Worm (Caenorhabditis elegans): ENCODE measurements around the gene pcrg-1.

pcrg-1 gene

DNA sequence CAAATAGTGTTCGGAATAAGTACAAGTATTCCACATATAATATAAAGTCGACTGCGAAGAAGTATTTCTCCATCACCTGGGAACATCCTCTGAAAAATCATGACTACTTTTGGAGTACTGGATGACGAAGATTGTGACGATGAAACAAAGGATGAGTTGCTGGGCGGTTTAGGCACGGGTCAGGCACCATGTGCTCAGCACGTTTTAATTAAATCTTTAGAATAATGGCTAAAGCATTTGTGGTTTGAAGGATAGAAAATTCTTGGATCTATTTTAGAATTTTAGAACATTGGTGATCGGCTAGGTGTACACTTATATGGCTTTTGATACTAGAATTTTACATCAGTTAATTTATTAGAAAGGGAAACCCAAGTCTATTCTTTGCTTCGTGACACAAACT lies 13.2 kb upstream of the pcrg-1 start, which contains the start of gene C27H5.6:
Gene C27H5.6, minus strand, starts transcription at position 101 of the 400 bp plus-strand sequence.
- TF ChIP-seq F13H6.1 (tag; optimal IDR thresholded peaks at IDR 0.05) = no peak
- no peak for TF ChIP-seq mdl-1 (tag; optimal IDR thresholded peaks at IDR 0.05)
- TF ChIP-seq unc-62 (GFP tag; optimal IDR thresholded peaks at IDR 0.05) = no peak
- no peak for TF ChIP-seq ztf-1 (GFP tag; conservative IDR thresholded peaks at IDR 0.05)
- TF ChIP-seq dmd-4 (tag; optimal IDR thresholded peaks at IDR 0.05) = no peak
- TF ChIP-seq snpc-4 (tag; optimal IDR thresholded peaks at IDR 0.05) = no peak
- TF ChIP-seq nhr-10 (tag; optimal IDR thresholded peaks at IDR 0.05) = no peak
- no peak for TF ChIP-seq zag-1 (tag; optimal IDR thresholded peaks at IDR 0.05)
- no peak for TF ChIP-seq lin-11 (tag; optimal IDR thresholded peaks at IDR 0.05)
- no peak for TF ChIP-seq ZK546.5 (tag; optimal IDR thresholded peaks at IDR 0.05)
- TF ChIP-seq elt-3 (tag; optimal IDR thresholded peaks at IDR 0.05) = no peak
- TF ChIP-seq mab-5 (tag; optimal IDR thresholded peaks at IDR 0.05) = no peak

DNA sequence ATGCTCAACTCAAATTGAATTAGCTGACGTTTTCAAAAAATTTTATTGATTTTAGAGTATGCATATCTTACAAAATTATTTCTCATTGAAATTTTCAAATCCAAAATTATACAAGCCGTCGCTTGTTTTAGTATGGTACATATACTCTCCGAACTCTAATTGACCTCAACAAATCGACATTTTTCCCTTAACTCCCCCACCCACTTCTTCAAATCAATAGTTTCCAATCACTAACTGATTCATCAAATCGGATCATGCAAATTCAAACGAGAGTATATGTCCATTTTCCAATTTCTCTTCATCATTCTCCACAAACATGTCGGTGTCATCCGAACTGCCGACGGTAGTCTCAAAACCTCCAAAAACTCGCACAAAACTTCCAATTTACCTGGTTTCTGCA lies 11.2 kb upstream of the pcrg-1 start, which contains the start of gene E04F6.4:
Gene E04F6.4, plus strand, starts transcription at position 301 of the 400 bp plus-strand sequence.
- TF ChIP-seq R02D3.7 (tag; optimal IDR thresholded peaks at IDR 0.05) = no peak
- no peak for TF ChIP-seq nhr-12 (tag; optimal IDR thresholded peaks at IDR 0.05)
- no peak for TF ChIP-seq C34F6.9 (tag; optimal IDR thresholded peaks at IDR 0.05)
- no peak for TF ChIP-seq crh-2 (tag; optimal IDR thresholded peaks at IDR 0.05)
- TF ChIP-seq lsy-2 (tag; optimal IDR thresholded peaks at IDR 0.05) = no peak
- no peak for TF ChIP-seq mbf-1 (tag; optimal IDR thresholded peaks at IDR 0.05)
- no peak for TF ChIP-seq fos-1 (tag; optimal IDR thresholded peaks at IDR 0.05)
- no peak for TF ChIP-seq nhr-6 (tag; optimal IDR thresholded peaks at IDR 0.05)
- TF ChIP-seq lin-11 (tag; optimal IDR thresholded peaks at IDR 0.05) = no peak
- no peak for TF ChIP-seq elt-1 (tag; optimal IDR thresholded peaks at IDR 0.05)
- no peak for TF ChIP-seq snpc-4 (tag; optimal IDR thresholded peaks at IDR 0.05)
- no peak for TF ChIP-seq ztf-1 (GFP tag; conservative IDR thresholded peaks at IDR 0.05)
- TF ChIP-seq sma-9 (GFP tag; optimal IDR thresholded peaks at IDR 0.05) = no peak
- TF ChIP-seq sma-9 (tag; optimal IDR thresholded peaks at IDR 0.05) = no peak
- no peak for TF ChIP-seq ama-1 (optimal IDR thresholded peaks at IDR 0.05)
- no peak for TF ChIP-seq nhr-77 (tag; optimal IDR thresholded peaks at IDR 0.05)
- no peak for TF ChIP-seq skn-1 (tag; optimal IDR thresholded peaks at IDR 0.05)
- TF ChIP-seq F13H6.1 (tag; optimal IDR thresholded peaks at IDR 0.05) = no peak
- no peak for TF ChIP-seq nhr-23 (tag; optimal IDR thresholded peaks at IDR 0.05)

DNA sequence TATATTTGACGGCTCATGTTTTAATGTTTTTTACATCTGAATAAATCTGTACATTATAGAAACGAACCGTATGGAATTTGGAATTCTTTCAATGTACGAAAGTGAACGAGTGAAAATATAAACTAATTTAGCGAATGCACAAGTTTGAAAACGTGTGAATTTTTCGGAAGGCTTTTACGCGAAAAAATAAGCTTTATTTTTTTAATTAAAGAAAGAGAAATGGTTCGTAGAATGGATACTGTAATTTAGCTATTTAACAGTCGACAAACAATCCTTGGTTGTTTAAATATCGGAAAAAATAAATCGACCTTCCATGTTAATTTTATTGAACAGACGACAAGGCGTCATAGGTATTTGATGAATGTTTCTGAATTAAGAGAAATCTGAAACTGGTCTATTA lies 4.8 kb upstream of the pcrg-1 start, which contains the start of gene acdh-12:
Gene acdh-12, minus strand, starts transcription at position 101 of the 400 bp plus-strand sequence.
- TF ChIP-seq nhr-129 (tag; optimal IDR thresholded peaks at IDR 0.05) = no peak

DNA sequence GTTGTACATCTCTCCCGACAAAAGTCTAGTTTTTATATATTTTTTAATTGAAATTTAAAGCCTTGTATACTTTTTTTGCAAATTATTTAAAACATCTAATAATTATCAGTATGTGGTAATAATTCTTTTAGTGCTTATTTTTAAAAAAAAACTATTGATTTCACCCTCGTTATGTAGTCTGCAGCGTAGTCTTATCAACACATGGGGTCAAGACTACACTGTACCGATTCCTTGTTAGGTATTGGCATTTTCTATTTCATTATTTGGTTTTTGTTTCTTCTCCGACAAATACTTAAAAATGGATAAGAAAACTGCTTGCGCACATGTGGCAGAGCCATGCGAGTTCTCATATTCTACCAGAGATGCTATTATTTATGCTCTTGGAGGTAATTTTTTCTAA lies 4.3 kb upstream of the pcrg-1 start, which contains the start of gene maoc-1:
Gene maoc-1, plus strand, starts transcription at position 237 of the 400 bp plus-strand sequence.
- TF ChIP-seq fos-1 (tag; optimal IDR thresholded peaks at IDR 0.05) = peak; percentile 25
- TF ChIP-seq sma-9 (GFP tag; optimal IDR thresholded peaks at IDR 0.05) = peak; percentile 13
- TF ChIP-seq sma-9 (tag; optimal IDR thresholded peaks at IDR 0.05) = no peak
- TF ChIP-seq R02D3.7 (tag; optimal IDR thresholded peaks at IDR 0.05) = no peak

DNA sequence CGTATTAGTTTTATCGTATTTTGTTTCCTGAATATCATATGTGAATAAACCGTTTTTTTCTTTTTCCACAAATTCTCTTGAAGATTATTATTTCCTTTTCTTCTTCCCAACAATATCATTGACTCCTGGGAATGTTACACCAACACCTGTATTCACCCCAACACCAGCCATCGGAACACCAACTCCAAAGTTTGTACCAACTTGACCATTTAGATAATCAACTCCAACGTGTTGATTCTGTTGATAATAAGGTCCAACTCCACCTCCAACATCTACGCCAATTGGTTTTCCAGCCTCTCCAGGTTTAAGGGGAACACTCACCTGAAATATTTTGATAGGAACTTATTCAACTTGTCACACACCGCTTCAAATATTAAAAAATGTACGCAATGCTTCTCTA lies 2.9 kb upstream of the pcrg-1 start:
- TF ChIP-seq crh-2 (tag; optimal IDR thresholded peaks at IDR 0.05) (peak; percentile 32), C34F6.9 (tag; optimal IDR thresholded peaks at IDR 0.05) (no peak), ztf-4 (tag; optimal IDR thresholded peaks at IDR 0.05) (no peak), unc-62 (GFP tag; optimal IDR thresholded peaks at IDR 0.05) (no peak)

DNA sequence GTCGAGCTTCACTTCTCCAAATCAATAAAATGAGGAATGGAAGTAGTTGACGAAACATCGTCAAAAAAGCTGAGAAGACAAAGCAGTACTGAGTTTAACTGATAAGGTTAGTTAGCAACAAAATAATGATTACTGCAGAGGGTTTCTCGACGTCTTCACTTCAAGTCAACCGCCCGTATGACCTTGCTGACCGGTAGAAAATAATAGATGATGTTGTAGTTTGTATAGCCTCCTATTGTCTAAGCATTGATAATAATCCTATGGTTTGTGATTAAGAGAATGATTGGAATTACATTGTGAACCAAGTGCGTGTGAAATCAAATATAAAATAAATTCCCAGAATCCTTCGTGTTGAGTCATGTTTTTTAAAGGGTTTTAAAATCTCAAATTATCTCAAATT lies 1.0 kb upstream of the pcrg-1 start, which contains the start of gene E04F6.6:
Gene E04F6.6, minus strand, starts transcription at position 258 of the 400 bp plus-strand sequence.
- TF ChIP-seq egl-27 (tag; optimal IDR thresholded peaks at IDR 0.05) (no peak), snpc-4 (tag; optimal IDR thresholded peaks at IDR 0.05) (no peak), crh-2 (tag; optimal IDR thresholded peaks at IDR 0.05) (no peak), elt-1 (tag; optimal IDR thresholded peaks at IDR 0.05) (no peak), gmeb-1 (tag; optimal IDR thresholded peaks at IDR 0.05) (no peak), ceh-82 (tag; optimal IDR thresholded peaks at IDR 0.05) (no peak), nhr-129 (tag; optimal IDR thresholded peaks at IDR 0.05) (no peak), lsy-2 (tag; optimal IDR thresholded peaks at IDR 0.05) (no peak), sma-3 (GFP tag; optimal IDR thresholded peaks at IDR 0.05) (no peak), nhr-21 (tag; optimal IDR thresholded peaks at IDR 0.05) (no peak), ceh-16 (tag; optimal IDR thresholded peaks at IDR 0.05) (no peak), fos-1 (tag; optimal IDR thresholded peaks at IDR 0.05) (no peak), nhr-77 (tag; optimal IDR thresholded peaks at IDR 0.05) (no peak), nhr-11 (tag; optimal IDR thresholded peaks at IDR 0.05) (no peak)
